Worm (Caenorhabditis elegans) whole organism, young adult: ENCODE measurements around the gene dhs-13.

Experiments used
- B0019.2 ChIP-seq: fragments of 200-800 bp; sonication (Bioruptor generic); conservative IDR thresholded peaks from 2 replicates; pipeline ENCODE4 v1.3.6; 2022; ENCODE audit warnings: missing genetic modification reagents, missing genetic modification characterization, missing compliant biosample characterization
- B0035.1 ChIP-seq: sonication (generic microtip); optimal IDR thresholded peaks from 2 replicates; lab custom pipeline; 2016; ENCODE audit warnings: missing genetic modification characterization, mild to moderate bottlenecking, missing compliant biosample characterization, missing genotype, missing genetic modification reagents
- B0336.3 ChIP-seq: fragments of 200-800 bp; sonication (Bioruptor generic); IDR thresholded peaks from 2 replicates; pipeline ENCODE4 v1.3.6; 2022; ENCODE audit warnings: missing genetic modification characterization, missing compliant biosample characterization
- C06A6.2 ChIP-seq: fragments of 200-800 bp; sonication (Bioruptor generic); conservative IDR thresholded peaks from 2 replicates; pipeline ENCODE4 v1.3.6; 2022; ENCODE audit warnings: missing genetic modification characterization, missing compliant biosample characterization
- F55B11.4 ChIP-seq: sonication (generic microtip); optimal IDR thresholded peaks from 2 replicates; lab custom pipeline; 2016; ENCODE audit warnings: missing compliant biosample characterization, missing genetic modification characterization, borderline replicate concordance; ENCODE audit not compliant: insufficient read depth
- K11D2.4 ChIP-seq: fragments of 200-800 bp; sonication (Bioruptor generic); IDR thresholded peaks from 2 replicates; pipeline ENCODE4 v1.3.6; 2022; ENCODE audit warnings: missing genetic modification reagents, missing genetic modification characterization, missing compliant biosample characterization
- K12H6.12 ChIP-seq: fragments of 200-800 bp; sonication (Bioruptor generic); optimal IDR thresholded peaks from 2 replicates; lab custom pipeline; 2018; ENCODE audit warnings: mild to moderate bottlenecking, missing genetic modification characterization, missing compliant biosample characterization
- Y95B8A.8 ChIP-seq: fragments of 200-800 bp; sonication (Bioruptor generic); IDR thresholded peaks from 2 replicates; pipeline ENCODE4 v1.3.6; 2022; ENCODE audit warnings: missing genetic modification reagents, missing genetic modification characterization, missing compliant biosample characterization
- ZK185.1 ChIP-seq: sonication (generic microtip); optimal IDR thresholded peaks from 2 replicates; lab custom pipeline; 2016; ENCODE audit warnings: mild to moderate bottlenecking, missing genetic modification characterization, missing compliant biosample characterization; ENCODE audit not compliant: poor library complexity, severe bottlenecking
- akir-1 ChIP-seq: fragments of 200-800 bp; sonication (Bioruptor generic); optimal IDR thresholded peaks from 2 replicates; lab custom pipeline; 2018; ENCODE audit warnings: mild to moderate bottlenecking, missing genetic modification characterization, moderate library complexity, missing compliant biosample characterization
- atf-7 ChIP-seq: sonication (generic microtip); optimal IDR thresholded peaks from 2 replicates; lab custom pipeline; 2017; ENCODE audit warnings: mild to moderate bottlenecking, missing genetic modification characterization, missing compliant biosample characterization
- attf-6 ChIP-seq: fragments of 200-800 bp; sonication (Bioruptor generic); IDR thresholded peaks from 2 replicates; pipeline ENCODE4 v1.3.6; 2022; ENCODE audit warnings: missing genetic modification reagents, missing genetic modification characterization, missing compliant biosample characterization
- ccch-3 ChIP-seq: fragments of 200-800 bp; sonication (Bioruptor generic); optimal IDR thresholded peaks from 2 replicates; lab custom pipeline; 2018; ENCODE audit warnings: mild to moderate bottlenecking, missing genetic modification characterization, missing compliant biosample characterization
- ceh-27 ChIP-seq: fragments of 200-800 bp; sonication (Bioruptor generic); optimal IDR thresholded peaks from 2 replicates; lab custom pipeline; 2018; ENCODE audit warnings: mild to moderate bottlenecking, missing genetic modification characterization, moderate library complexity, missing compliant biosample characterization
- ceh-40 ChIP-seq: fragments of 200-800 bp; sonication (Bioruptor generic); IDR thresholded peaks from 2 replicates; pipeline ENCODE4 v1.3.6; 2022; ENCODE audit warnings: missing genetic modification characterization, missing compliant biosample characterization
- ceh-79 ChIP-seq: sonication (generic microtip); optimal IDR thresholded peaks from 2 replicates; lab custom pipeline; 2017; ENCODE audit warnings: mild to moderate bottlenecking, missing genetic modification characterization, missing compliant biosample characterization
- ceh-91 ChIP-seq: fragments of 200-800 bp; sonication (Bioruptor generic); IDR thresholded peaks from 2 replicates; pipeline ENCODE4 v1.3.6; 2022; ENCODE audit warnings: missing genetic modification reagents, missing genetic modification characterization, missing compliant biosample characterization
- chd-7 ChIP-seq: sonication (generic microtip); optimal IDR thresholded peaks from 2 replicates; lab custom pipeline; 2016; ENCODE audit warnings: mild to moderate bottlenecking, missing genetic modification characterization, moderate library complexity, missing compliant biosample characterization
- dpff-1 ChIP-seq: sonication (generic microtip); optimal IDR thresholded peaks from 2 replicates; lab custom pipeline; 2017; ENCODE audit warnings: mild to moderate bottlenecking, missing genetic modification characterization, missing compliant biosample characterization
- egl-18 ChIP-seq: fragments of 200-800 bp; sonication (Bioruptor generic); IDR thresholded peaks from 2 replicates; pipeline ENCODE4 v1.3.6; 2022; ENCODE audit warnings: missing genetic modification reagents, missing genetic modification characterization, missing compliant biosample characterization
- egl-44 ChIP-seq: fragments of 200-800 bp; sonication (Bioruptor generic); IDR thresholded peaks from 2 replicates; pipeline ENCODE4 v1.3.6; 2022; ENCODE audit warnings: missing genetic modification reagents, missing genetic modification characterization, missing compliant biosample characterization
- him-1 ChIP-seq: sonication (generic microtip); optimal IDR thresholded peaks from 2 replicates; lab custom pipeline; 2016; ENCODE audit warnings: missing genotype, missing genetic modification reagents, missing genetic modification characterization, missing compliant biosample characterization
- hlh-12 ChIP-seq: sonication (generic microtip); optimal IDR thresholded peaks from 2 replicates; lab custom pipeline; 2016; ENCODE audit warnings: missing genetic modification characterization, missing compliant biosample characterization
- hmg-1.2 ChIP-seq: fragments of 200-800 bp; sonication (Bioruptor generic); IDR thresholded peaks from 2 replicates; pipeline ENCODE4 v1.3.6; 2022; ENCODE audit warnings: missing genetic modification reagents, missing genetic modification characterization, missing compliant biosample characterization
- lag-1 ChIP-seq: fragments of 200-800 bp; sonication (Bioruptor generic); IDR thresholded peaks from 2 replicates; pipeline ENCODE4 v1.3.6; 2022; ENCODE audit warnings: missing genetic modification reagents, missing genetic modification characterization, missing compliant biosample characterization
- lin-54 ChIP-seq: fragments of 200-800 bp; sonication (Bioruptor generic); optimal IDR thresholded peaks from 2 replicates; lab custom pipeline; 2018; ENCODE audit warnings: mild to moderate bottlenecking, missing genetic modification characterization, missing compliant biosample characterization
- lir-1 ChIP-seq: fragments of 200-800 bp; sonication (Bioruptor generic); conservative IDR thresholded peaks from 2 replicates; pipeline ENCODE4 v1.3.6; 2022; ENCODE audit warnings: missing genetic modification reagents, missing genetic modification characterization, missing compliant biosample characterization
- madf-10 ChIP-seq: sonication (generic microtip); optimal IDR thresholded peaks from 2 replicates; lab custom pipeline; 2016; ENCODE audit warnings: mild to moderate bottlenecking, missing genetic modification characterization, missing compliant biosample characterization
- madf-3 ChIP-seq: fragments of 200-800 bp; sonication (Bioruptor generic); IDR thresholded peaks from 2 replicates; pipeline ENCODE4 v1.3.6; 2022; ENCODE audit warnings: missing genetic modification reagents, missing genetic modification characterization, missing compliant biosample characterization
- mes-4 ChIP-seq: sonication (generic microtip); optimal IDR thresholded peaks from 2 replicates; lab custom pipeline; 2016; ENCODE audit warnings: missing genotype, missing genetic modification characterization, missing compliant biosample characterization
- nfya-1 ChIP-seq: sonication (generic microtip); optimal IDR thresholded peaks from 2 replicates; lab custom pipeline; 2017; ENCODE audit warnings: antibody characterized with exemption, missing compliant biosample characterization, missing genetic modification characterization, borderline replicate concordance; ENCODE audit not compliant: insufficient read depth
- nfya-2 ChIP-seq: fragments of 200-800 bp; sonication (Bioruptor generic); IDR thresholded peaks from 2 replicates; pipeline ENCODE4 v1.3.6; 2022; ENCODE audit warnings: missing genetic modification reagents, missing genetic modification characterization, missing compliant biosample characterization
- nhr-120 ChIP-seq: fragments of 200-800 bp; sonication (Bioruptor generic); IDR thresholded peaks from 2 replicates; pipeline ENCODE4 v1.3.6; 2022; ENCODE audit warnings: missing genetic modification characterization, missing compliant biosample characterization
- nhr-179 ChIP-seq: sonication (generic microtip); optimal IDR thresholded peaks from 2 replicates; lab custom pipeline; 2016; ENCODE audit warnings: mild to moderate bottlenecking, missing genetic modification characterization, missing compliant biosample characterization
- nhr-80 ChIP-seq: sonication (generic microtip); optimal IDR thresholded peaks from 2 replicates; lab custom pipeline; 2016; ENCODE audit warnings: missing genetic modification characterization, missing compliant biosample characterization
- nhr-90 ChIP-seq: sonication (generic microtip); optimal IDR thresholded peaks from 2 replicates; lab custom pipeline; 2016; ENCODE audit warnings: missing genotype, mild to moderate bottlenecking, missing genetic modification characterization, missing compliant biosample characterization
- rec-8 ChIP-seq, 2 experiments: sonication (generic microtip); optimal IDR thresholded peaks; 2 replicates each; lab custom pipeline; 2016; ENCODE audit warnings: mild to moderate bottlenecking in 2 of 2, missing genetic modification characterization in 2 of 2, missing genetic modification reagents in 2 of 2, missing genotype in 2 of 2, missing biosample characterization in 1 of 2, missing compliant biosample characterization in 1 of 2, moderate library complexity in 1 of 2
- repo-1 ChIP-seq: sonication (generic microtip); optimal IDR thresholded peaks from 2 replicates; lab custom pipeline; 2017; ENCODE audit warnings: mild to moderate bottlenecking, missing genetic modification characterization, missing compliant biosample characterization
- rpc-1 ChIP-seq, 2 experiments: fragments of 150-350 bp in 1 of 2; sonication (generic microtip) in 1 of 2; optimal IDR thresholded peaks; 2 replicates each; lab custom pipeline; 2014 to 2018; ENCODE audit warnings: missing biosample characterization in 1 of 2, missing genetic modification characterization in 1 of 2, missing genetic modification reagents in 1 of 2, missing genotype in 1 of 2
- sdz-38 ChIP-seq: sonication (generic microtip); optimal IDR thresholded peaks from 2 replicates; lab custom pipeline; 2016; ENCODE audit warnings: missing genotype, missing genetic modification characterization, missing compliant biosample characterization
- snpc-1.1 ChIP-seq: sonication (generic microtip); optimal IDR thresholded peaks from 2 replicates; lab custom pipeline; 2017; ENCODE audit warnings: missing genetic modification characterization, mild to moderate bottlenecking, missing compliant biosample characterization, antibody characterized with exemption, moderate library complexity, missing genotype, missing genetic modification reagents; ENCODE audit not compliant: insufficient read depth
- snpc-1.3 ChIP-seq: sonication (generic microtip); optimal IDR thresholded peaks from 2 replicates; lab custom pipeline; 2017; ENCODE audit warnings: missing genetic modification characterization, mild to moderate bottlenecking, missing compliant biosample characterization, antibody characterized with exemption, moderate library complexity, missing genotype, missing genetic modification reagents; ENCODE audit not compliant: insufficient read depth
- sptf-2 ChIP-seq: fragments of 200-800 bp; sonication (Bioruptor generic); optimal IDR thresholded peaks from 2 replicates; lab custom pipeline; 2018; ENCODE audit warnings: mild to moderate bottlenecking, missing genetic modification characterization, missing compliant biosample characterization
- tbp1 ChIP-seq: fragments of 200-800 bp; sonication (Bioruptor generic); optimal IDR thresholded peaks from 2 replicates; lab custom pipeline; 2018; ENCODE audit warnings: mild to moderate bottlenecking, missing genetic modification characterization, missing compliant biosample characterization
- xnd-1 ChIP-seq: sonication (generic microtip); optimal IDR thresholded peaks from 2 replicates; lab custom pipeline; 2016; ENCODE audit warnings: missing genotype, missing genetic modification reagents, missing genetic modification characterization, missing compliant biosample characterization
- ztf-26 ChIP-seq: sonication (generic microtip); optimal IDR thresholded peaks from 2 replicates; lab custom pipeline; 2017; ENCODE audit warnings: missing genetic modification characterization, missing compliant biosample characterization
- ztf-3 ChIP-seq: fragments of 200-800 bp; sonication (Bioruptor generic); optimal IDR thresholded peaks from 2 replicates; lab custom pipeline; 2018; ENCODE audit warnings: mild to moderate bottlenecking, missing genetic modification characterization, missing compliant biosample characterization

Gene dhs-13

ce11 chrV:1804645-1805559, 33.4 kb upstream of the dhs-13 start, which contains the start of the genes hsp-16.2 and hsp-16.41:
hsp-16.2 (minus strand) TSS chrV:1804957.
hsp-16.41 (plus strand) TSS chrV:1805178.
- TF ChIP-seq ztf-3 (GFP tag; lab: Kevin White, UChicago) = no peak
- no peak for TF ChIP-seq sptf-2
- no peak for TF ChIP-seq nhr-120 (GFP tag; lab: Robert Waterston, UW)
- no peak for TF ChIP-seq sdz-38 (tag; lab: Kevin White, UChicago)
- TF ChIP-seq nhr-90 = no peak
- TF ChIP-seq atf-7 = no peak
- no peak for TF ChIP-seq hlh-12 (tag; lab: Kevin White, UChicago)
- TF ChIP-seq ztf-26 (tag; lab: Kevin White, UChicago) = peak; percentile 59
- TF ChIP-seq mes-4 = no peak
- no peak for TF ChIP-seq ceh-79 (tag; lab: Kevin White, UChicago)
- peak; percentile 94 for TF ChIP-seq hmg-1.2 (GFP tag; lab: Robert Waterston, UW)
- no peak for TF ChIP-seq nhr-179 (tag; lab: Kevin White, UChicago)
- no peak for TF ChIP-seq ccch-3 (GFP tag; lab: Kevin White, UChicago)
- no peak for TF ChIP-seq lir-1 (GFP tag; lab: Robert Waterston, UW)
- TF ChIP-seq C06A6.2 (GFP tag; lab: Robert Waterston, UW) = no peak
- TF ChIP-seq rpc-1 (optimal IDR thresholded peaks at IDR 0.05; lab: Kevin White, UChicago) = peak; percentile 45
- no peak for TF ChIP-seq rpc-1 (tag; optimal IDR thresholded peaks at IDR 0.05; lab: Kevin White, UChicago)
- no peak for TF ChIP-seq nfya-2 (GFP tag; lab: Robert Waterston, UW)
- no peak for TF ChIP-seq him-1 (tag; lab: Kevin White, UChicago)
- no peak for TF ChIP-seq B0336.3 (GFP tag; lab: Robert Waterston, UW)
- no peak for TF ChIP-seq snpc-1.1 (tag; lab: Kevin White, UChicago)
- TF ChIP-seq repo-1 (tag; lab: Kevin White, UChicago) = no peak
- no peak for TF ChIP-seq lag-1
- 0 out of 2 replicates have a peak, but pooled peaks have one; percentile 35 for TF ChIP-seq Y95B8A.8 (GFP tag; lab: Robert Waterston, UW)
- no peak for TF ChIP-seq F55B11.4 (tag; lab: Kevin White, UChicago)
- TF ChIP-seq ceh-27 = peak; percentile 23
- no peak for TF ChIP-seq ceh-40 (GFP tag; lab: Robert Waterston, UW)
- peak; percentile 48 for TF ChIP-seq tbp1 (GFP tag; lab: Kevin White, UChicago)
- TF ChIP-seq ceh-91 (GFP tag; lab: Robert Waterston, UW) = no peak
- no peak for TF ChIP-seq B0019.2 (GFP tag; lab: Robert Waterston, UW)
- no peak for TF ChIP-seq snpc-1.3 (tag; lab: Kevin White, UChicago)
- TF ChIP-seq nfya-1 (tag; lab: Kevin White, UChicago) = no peak
- peak; percentile 7 for TF ChIP-seq lin-54 (GFP tag; lab: Kevin White, UChicago)
- TF ChIP-seq egl-18 (GFP tag; lab: Robert Waterston, UW) = no peak
- no peak for TF ChIP-seq attf-6 (GFP tag; lab: Robert Waterston, UW)
- peak; percentile 34 for TF ChIP-seq K12H6.12
- no peak for TF ChIP-seq dpff-1 (tag; lab: Kevin White, UChicago)
- no peak for TF ChIP-seq B0035.1 (tag; lab: Kevin White, UChicago)
- TF ChIP-seq chd-7 (tag; lab: Kevin White, UChicago) = peak; percentile 38
- no peak for TF ChIP-seq xnd-1 (tag; lab: Kevin White, UChicago)
- no peak for TF ChIP-seq K11D2.4
- TF ChIP-seq ZK185.1 (tag; lab: Kevin White, UChicago) = no peak
- TF ChIP-seq madf-3 = no peak
- no peak for TF ChIP-seq egl-44 (GFP tag; lab: Robert Waterston, UW)
- TF ChIP-seq rec-8 (tag; optimal IDR thresholded peaks at IDR 0.05; lab: Kevin White, UChicago) = no peak
- TF ChIP-seq nhr-80 (tag; lab: Kevin White, UChicago) = no peak
- TF ChIP-seq akir-1 (GFP tag; lab: Kevin White, UChicago) = no peak
- no peak for TF ChIP-seq madf-10 (tag; lab: Kevin White, UChicago)
